ENCODE assay signal across 3 worm cellular contexts in genomic region chrX:1344818-1345217, ce11.
A peak's percentile ranks its signal among the peaks of the same experiment; 100 is the strongest.
TF ChIP-seq lines count a peak whose summit lies in the region.

No protein-coding gene starts in this region.

TF ChIP-seq in whole organism, L1 larva, 84 proteins besides CTCF, POLR2A, EP300 and RAD21 (continued from another document and continues in another):
- peak; percentile 89 for TF ChIP-seq unc-86 (tag; optimal IDR thresholded peaks at IDR 0.05; lab: Kevin White, UChicago)
- peak; percentile 46 for TF ChIP-seq blmp-1 (tag; optimal IDR thresholded peaks at IDR 0.05; lab: Kevin White, UChicago)
- peak; percentile 64 to 91 for TF ChIP-seq lin-35 (GFP tag; optimal IDR thresholded peaks at IDR 0.05; lab: Kevin White, UChicago)
- TF ChIP-seq grh-1 (GFP tag; IDR thresholded peaks at IDR 0.05; lab: Robert Waterston, UW) = peak; percentile 80
- TF ChIP-seq nhr-20 (tag; optimal IDR thresholded peaks at IDR 0.05; lab: Kevin White, UChicago) = peak; percentile 95
- TF ChIP-seq aha-1 (tag; optimal IDR thresholded peaks at IDR 0.05; lab: Kevin White, UChicago) = peak; percentile 49
- no peak for TF ChIP-seq C34B4.2 (tag; optimal IDR thresholded peaks at IDR 0.05; lab: Kevin White, UChicago)
- TF ChIP-seq nhr-11 (tag; optimal IDR thresholded peaks at IDR 0.05; lab: Kevin White, UChicago) = peak; percentile 94
- peak; percentile 8 for TF ChIP-seq unc-62 (GFP tag; optimal IDR thresholded peaks at IDR 0.05; lab: Kevin White, UChicago)
- TF ChIP-seq nhr-19 (GFP tag; conservative IDR thresholded peaks at IDR 0.05; lab: Robert Waterston, UW) = peak; percentile 93
- peak; percentile 77 for TF ChIP-seq C04F5.9 (tag; optimal IDR thresholded peaks at IDR 0.05; lab: Kevin White, UChicago)
- TF ChIP-seq xbp-1 (tag; optimal IDR thresholded peaks at IDR 0.05; lab: Kevin White, UChicago) = peak; percentile 89
- TF ChIP-seq pqm-1 (tag; optimal IDR thresholded peaks at IDR 0.05; lab: Kevin White, UChicago) = peak; percentile 45
- TF ChIP-seq rnt-1 (tag; optimal IDR thresholded peaks at IDR 0.05; lab: Kevin White, UChicago) = peak; percentile 97
- TF ChIP-seq pag-3 (tag; optimal IDR thresholded peaks at IDR 0.05; lab: Kevin White, UChicago; ENCODE audit: borderline replicate concordance, insufficient read depth) = no peak
- TF ChIP-seq alr-1 (tag; optimal IDR thresholded peaks at IDR 0.05; lab: Kevin White, UChicago; ENCODE audit: borderline replicate concordance) = no peak
- peak; percentile 97 for TF ChIP-seq tbx-2 (tag; optimal IDR thresholded peaks at IDR 0.05; lab: Kevin White, UChicago)
- TF ChIP-seq mdl-1 (tag; optimal IDR thresholded peaks at IDR 0.05; lab: Kevin White, UChicago) = peak in 1 of 2 experiments; percentile 90
- TF ChIP-seq nhr-237 (tag; optimal IDR thresholded peaks at IDR 0.05; lab: Kevin White, UChicago) = peak; percentile 95
- TF ChIP-seq hlh-17 (GFP tag; optimal IDR thresholded peaks at IDR 0.05; lab: Kevin White, UChicago; ENCODE audit: borderline replicate concordance) = no peak
- peak; percentile 93 for TF ChIP-seq lin-39 (tag; optimal IDR thresholded peaks at IDR 0.05; lab: Kevin White, UChicago)
- peak; percentile 86 for TF ChIP-seq ces-1 (GFP tag; optimal IDR thresholded peaks at IDR 0.05; lab: Kevin White, UChicago)
- peak; percentile 94 for TF ChIP-seq lin-14 (GFP tag; optimal IDR thresholded peaks at IDR 0.05; lab: Kevin White, UChicago)
- peak; percentile 73 for TF ChIP-seq sup-37 (GFP tag; optimal IDR thresholded peaks at IDR 0.05; lab: Kevin White, UChicago)
- peak; percentile 57 for TF ChIP-seq nhr-12 (tag; optimal IDR thresholded peaks at IDR 0.05; lab: Kevin White, UChicago)
- TF ChIP-seq sptf-1 (tag; optimal IDR thresholded peaks at IDR 0.05; lab: Kevin White, UChicago) = no peak
- TF ChIP-seq ceh-8 (GFP tag; optimal IDR thresholded peaks at IDR 0.05; lab: Kevin White, UChicago) = peak; percentile 97
- TF ChIP-seq hpl-2 (GFP tag; optimal IDR thresholded peaks at IDR 0.05; lab: Kevin White, UChicago) = peak; percentile 99
- peak; percentile 99 for TF ChIP-seq ceh-82 (tag; optimal IDR thresholded peaks at IDR 0.05; lab: Kevin White, UChicago)
- TF ChIP-seq C16A3.4 (tag; optimal IDR thresholded peaks at IDR 0.05; lab: Kevin White, UChicago) = peak; percentile 98
- TF ChIP-seq swsn-7 (tag; optimal IDR thresholded peaks at IDR 0.05; lab: Kevin White, UChicago) = peak; percentile 94
- TF ChIP-seq nhr-90 (tag; optimal IDR thresholded peaks at IDR 0.05; lab: Kevin White, UChicago; ENCODE audit: poor library complexity) = peak; percentile 98
- TF ChIP-seq sox-4 (tag; optimal IDR thresholded peaks at IDR 0.05; lab: Kevin White, UChicago) = peak; percentile 96
- TF ChIP-seq snu-23 (GFP tag; optimal IDR thresholded peaks at IDR 0.05; lab: Kevin White, UChicago) = peak; percentile 99
- no peak for TF ChIP-seq Y116A8C.19 (tag; optimal IDR thresholded peaks at IDR 0.05; lab: Kevin White, UChicago; ENCODE audit: borderline replicate concordance)
- TF ChIP-seq pax-3 (tag; optimal IDR thresholded peaks at IDR 0.05; lab: Kevin White, UChicago) = peak; percentile 90
- TF ChIP-seq fkh-10 (GFP tag; optimal IDR thresholded peaks at IDR 0.05; lab: Kevin White, UChicago) = peak; percentile 99
- peak; percentile 92 for TF ChIP-seq ceh-63 (GFP tag; optimal IDR thresholded peaks at IDR 0.05; lab: Kevin White, UChicago)
- peak; percentile 94 for TF ChIP-seq nhr-71 (tag; optimal IDR thresholded peaks at IDR 0.05; lab: Kevin White, UChicago)
- peak; percentile 24 for TF ChIP-seq ceh-90 (tag; optimal IDR thresholded peaks at IDR 0.05; lab: Kevin White, UChicago)
- TF ChIP-seq lsy-2 (tag; optimal IDR thresholded peaks at IDR 0.05; lab: Kevin White, UChicago) = peak; percentile 89 to 90
- TF ChIP-seq unc-30 (tag; optimal IDR thresholded peaks at IDR 0.05; lab: Kevin White, UChicago) = no peak

TF ChIP-seq in whole organism, L3 larva, 47 proteins besides CTCF, POLR2A, EP300 and RAD21 (continued from another document):
- TF ChIP-seq mdl-1 (tag; optimal IDR thresholded peaks at IDR 0.05; lab: Kevin White, UChicago) (peak; percentile 80), sea-2 (GFP tag; optimal IDR thresholded peaks at IDR 0.05; lab: Kevin White, UChicago) (no peak), nhr-23 (tag; optimal IDR thresholded peaks at IDR 0.05; lab: Kevin White, UChicago) (peak; percentile 97), lsy-12 (tag; optimal IDR thresholded peaks at IDR 0.05; lab: Kevin White, UChicago) (peak; percentile 92), R02D3.7 (tag; optimal IDR thresholded peaks at IDR 0.05; lab: Kevin White, UChicago) (peak; percentile 90), ama-1 (optimal IDR thresholded peaks at IDR 0.05; lab: Kevin White, UChicago) (no peak), fkh-2 (tag; optimal IDR thresholded peaks at IDR 0.05; lab: Kevin White, UChicago) (peak; percentile 59), ZK546.5 (tag; optimal IDR thresholded peaks at IDR 0.05; lab: Kevin White, UChicago) (no peak), nhr-67 (tag; optimal IDR thresholded peaks at IDR 0.05; lab: Kevin White, UChicago) (peak; percentile 43), ceh-9 (tag; optimal IDR thresholded peaks at IDR 0.05; lab: Kevin White, UChicago) (no peak), nhr-237 (tag; optimal IDR thresholded peaks at IDR 0.05; lab: Kevin White, UChicago) (peak; percentile 72), elt-2 (tag; optimal IDR thresholded peaks at IDR 0.05; lab: Kevin White, UChicago) (peak; percentile 78), unc-39 (tag; optimal IDR thresholded peaks at IDR 0.05; lab: Kevin White, UChicago) (peak; percentile 45), elt-1 (tag; optimal IDR thresholded peaks at IDR 0.05; lab: Kevin White, UChicago) (peak; percentile 79), eor-1 (tag; optimal IDR thresholded peaks at IDR 0.05; lab: Kevin White, UChicago) (peak in 1 of 2 experiments; percentile 81), pha-4 (tag; optimal IDR thresholded peaks at IDR 0.05; lab: Kevin White, UChicago) (peak; percentile 97), ceh-28 (tag; optimal IDR thresholded peaks at IDR 0.05; lab: Kevin White, UChicago) (peak; percentile 99), daf-12 (tag; optimal IDR thresholded peaks at IDR 0.05; lab: Kevin White, UChicago) (peak; percentile 69), ztf-11 (tag; optimal IDR thresholded peaks at IDR 0.05; lab: Kevin White, UChicago) (no peak), nhr-28 (tag; optimal IDR thresholded peaks at IDR 0.05; lab: Kevin White, UChicago) (peak; percentile 81), lin-15B (tag; optimal IDR thresholded peaks at IDR 0.05; lab: Kevin White, UChicago) (peak; percentile 38), elt-3 (tag; optimal IDR thresholded peaks at IDR 0.05; lab: Kevin White, UChicago) (peak; percentile 50 to 96 (median 81)), nhr-43 (tag; optimal IDR thresholded peaks at IDR 0.05; lab: Kevin White, UChicago; ENCODE audit: poor library complexity, severe bottlenecking) (peak; percentile 98), lin-39 (tag; optimal IDR thresholded peaks at IDR 0.05; lab: Kevin White, UChicago) (peak; percentile 97), egl-5 (tag; optimal IDR thresholded peaks at IDR 0.05; lab: Kevin White, UChicago) (peak; percentile 83), zag-1 (tag; optimal IDR thresholded peaks at IDR 0.05; lab: Kevin White, UChicago) (peak; percentile 83), skn-1 (tag; optimal IDR thresholded peaks at IDR 0.05; lab: Kevin White, UChicago) (peak; percentile 96), unc-62 (GFP tag; optimal IDR thresholded peaks at IDR 0.05; lab: Kevin White, UChicago) (peak; percentile 87)
TF ChIP-seq in whole organism, L3 larva: peak in this region for 41.

TF ChIP-seq in whole organism, young adult, 124 proteins besides CTCF, POLR2A, EP300 and RAD21 (continued from another document and continues in another):
- TF ChIP-seq F52B5.7 (tag; optimal IDR thresholded peaks at IDR 0.05; lab: Kevin White, UChicago) (no peak), unc-130 (GFP tag; optimal IDR thresholded peaks at IDR 0.05; lab: Kevin White, UChicago) (no peak), tlf-1 (GFP tag; optimal IDR thresholded peaks at IDR 0.05; lab: Kevin White, UChicago) (peak; percentile 97), snpc-1.1 (tag; optimal IDR thresholded peaks at IDR 0.05; lab: Kevin White, UChicago; ENCODE audit: insufficient read depth) (no peak), Y53G8AR.9 (GFP tag; conservative IDR thresholded peaks at IDR 0.05; lab: Robert Waterston, UW) (peak; percentile 93), B0035.1 (tag; optimal IDR thresholded peaks at IDR 0.05; lab: Kevin White, UChicago) (peak; percentile 90), mxl-1 (tag; optimal IDR thresholded peaks at IDR 0.05; lab: Kevin White, UChicago) (no peak), F57A8.1 (GFP tag; optimal IDR thresholded peaks at IDR 0.05; lab: Kevin White, UChicago) (peak; percentile 84), B0019.2 (GFP tag; conservative IDR thresholded peaks at IDR 0.05; lab: Robert Waterston, UW) (no peak), ztf-26 (tag; optimal IDR thresholded peaks at IDR 0.05; lab: Kevin White, UChicago) (peak; percentile 98), ama-1 (optimal IDR thresholded peaks at IDR 0.05; lab: Kevin White, UChicago) (no peak), ama-1 (GFP tag; optimal IDR thresholded peaks at IDR 0.05; lab: Kevin White, UChicago) (no peak), dox-1 (GFP tag; IDR thresholded peaks at IDR 0.05; lab: Robert Waterston, UW) (peak; percentile 98), F55B11.4 (tag; optimal IDR thresholded peaks at IDR 0.05; lab: Kevin White, UChicago; ENCODE audit: borderline replicate concordance, insufficient read depth) (no peak), lin-40 (tag; optimal IDR thresholded peaks at IDR 0.05; lab: Kevin White, UChicago) (peak; percentile 99), Y67H2A.10 (GFP tag; conservative IDR thresholded peaks at IDR 0.05; lab: Robert Waterston, UW) (no peak), F33H1.4 (GFP tag; IDR thresholded peaks at IDR 0.05; lab: Robert Waterston, UW) (no peak), ceh-27 (GFP tag; optimal IDR thresholded peaks at IDR 0.05; lab: Kevin White, UChicago) (peak; percentile 98), gei-17 (GFP tag; optimal IDR thresholded peaks at IDR 0.05; lab: Kevin White, UChicago) (peak; percentile 97), K12H6.12 (tag; optimal IDR thresholded peaks at IDR 0.05; lab: Kevin White, UChicago) (peak; percentile 82), Y56A3A.18 (GFP tag; IDR thresholded peaks at IDR 0.05; lab: Robert Waterston, UW) (peak; percentile 99), mes-4 (tag; optimal IDR thresholded peaks at IDR 0.05; lab: Kevin White, UChicago) (no peak), pbrm-1 (GFP tag; IDR thresholded peaks at IDR 0.05; lab: Robert Waterston, UW) (peak; percentile 86), ceh-79 (tag; optimal IDR thresholded peaks at IDR 0.05; lab: Kevin White, UChicago) (peak; percentile 71), egl-44 (GFP tag; IDR thresholded peaks at IDR 0.05; lab: Robert Waterston, UW) (peak; percentile 84), efl-1 (GFP tag; optimal IDR thresholded peaks at IDR 0.05; lab: Kevin White, UChicago) (no peak), ceh-40 (GFP tag; IDR thresholded peaks at IDR 0.05; lab: Robert Waterston, UW) (no peak), tbp1 (GFP tag; optimal IDR thresholded peaks at IDR 0.05; lab: Kevin White, UChicago) (peak; percentile 77), rec-8 (tag; optimal IDR thresholded peaks at IDR 0.05; lab: Kevin White, UChicago) (peak in 1 of 2 experiments; percentile 45), ccch-3 (GFP tag; optimal IDR thresholded peaks at IDR 0.05; lab: Kevin White, UChicago) (peak; percentile 58), sdz-38 (tag; optimal IDR thresholded peaks at IDR 0.05; lab: Kevin White, UChicago) (peak; percentile 36), F23B12.7 (tag; optimal IDR thresholded peaks at IDR 0.05; lab: Kevin White, UChicago; ENCODE audit: insufficient read depth) (peak; percentile 94), nhr-120 (GFP tag; IDR thresholded peaks at IDR 0.05; lab: Robert Waterston, UW) (0 out of 2 replicates have a peak, but pooled peaks have one; percentile 54), nhr-80 (tag; optimal IDR thresholded peaks at IDR 0.05; lab: Kevin White, UChicago) (peak; percentile 76), madf-8 (GFP tag; conservative IDR thresholded peaks at IDR 0.05; lab: Robert Waterston, UW) (no peak), let-526 (GFP tag; IDR thresholded peaks at IDR 0.05; lab: Robert Waterston, UW) (no peak), xnd-1 (tag; optimal IDR thresholded peaks at IDR 0.05; lab: Kevin White, UChicago) (no peak), nhr-90 (tag; optimal IDR thresholded peaks at IDR 0.05; lab: Kevin White, UChicago) (peak; percentile 74), ztf-3 (GFP tag; optimal IDR thresholded peaks at IDR 0.05; lab: Kevin White, UChicago) (peak; percentile 87), hlh-12 (tag; optimal IDR thresholded peaks at IDR 0.05; lab: Kevin White, UChicago) (no peak), lag-1 (GFP tag; IDR thresholded peaks at IDR 0.05; lab: Robert Waterston, UW) (0 out of 2 replicates have a peak, but pooled peaks have one; percentile 29), Y95B8A.8 (GFP tag; IDR thresholded peaks at IDR 0.05; lab: Robert Waterston, UW) (no peak), bed-2 (GFP tag; IDR thresholded peaks at IDR 0.05; lab: Robert Waterston, UW) (peak; percentile 32; the same call in 1 of the 2 replicates), ZK185.1 (tag; optimal IDR thresholded peaks at IDR 0.05; lab: Kevin White, UChicago; ENCODE audit: poor library complexity, severe bottlenecking) (peak; percentile 98), ztf-22 (GFP tag; optimal IDR thresholded peaks at IDR 0.05; lab: Kevin White, UChicago) (peak; percentile 77), dpff-1 (tag; optimal IDR thresholded peaks at IDR 0.05; lab: Kevin White, UChicago) (peak; percentile 62), hrde-1 (tag; optimal IDR thresholded peaks at IDR 0.05; lab: Kevin White, UChicago; ENCODE audit: borderline replicate concordance) (peak; percentile 53), chd-7 (tag; optimal IDR thresholded peaks at IDR 0.05; lab: Kevin White, UChicago) (no peak), F49E8.2 (tag; optimal IDR thresholded peaks at IDR 0.05; lab: Kevin White, UChicago; ENCODE audit: insufficient read depth) (no peak), pha-4 (tag; optimal IDR thresholded peaks at IDR 0.05; lab: Kevin White, UChicago) (peak; percentile 95), snpc-3.4 (tag; optimal IDR thresholded peaks at IDR 0.05; lab: Kevin White, UChicago) (peak; percentile 44), madf-3 (GFP tag; IDR thresholded peaks at IDR 0.05; lab: Robert Waterston, UW) (no peak), hmg-1.2 (GFP tag; IDR thresholded peaks at IDR 0.05; lab: Robert Waterston, UW) (peak; percentile 81), lin-26 (GFP tag; IDR thresholded peaks at IDR 0.05; lab: Robert Waterston, UW) (no peak; the same call in 1 of the 2 replicates), sea-2 (GFP tag; IDR thresholded peaks at IDR 0.05; lab: Robert Waterston, UW) (no peak), F37B4.10 (GFP tag; IDR thresholded peaks at IDR 0.05; lab: Robert Waterston, UW) (0 out of 2 replicates have a peak, but pooled peaks have one; percentile 8), F22D6.2 (tag; optimal IDR thresholded peaks at IDR 0.05; lab: Kevin White, UChicago) (peak; percentile 91), ceh-58 (GFP tag; IDR thresholded peaks at IDR 0.05; lab: Robert Waterston, UW) (no peak), let-607 (tag; optimal IDR thresholded peaks at IDR 0.05; lab: Kevin White, UChicago) (peak; percentile 43 to 90), aptf-3 (GFP tag; IDR thresholded peaks at IDR 0.05; lab: Robert Waterston, UW) (no peak), zfh-2 (GFP tag; conservative IDR thresholded peaks at IDR 0.05; lab: Robert Waterston, UW) (no peak), Y53F4B.3 (GFP tag; IDR thresholded peaks at IDR 0.05; lab: Robert Waterston, UW) (no peak), nfya-2 (GFP tag; IDR thresholded peaks at IDR 0.05; lab: Robert Waterston, UW) (no peak), attf-3 (GFP tag; conservative IDR thresholded peaks at IDR 0.05; lab: Robert Waterston, UW) (peak; percentile 35; the same call in 1 of the 2 replicates), C06A6.2 (GFP tag; conservative IDR thresholded peaks at IDR 0.05; lab: Robert Waterston, UW) (peak; percentile 92), sptf-2 (GFP tag; optimal IDR thresholded peaks at IDR 0.05; lab: Kevin White, UChicago) (no peak), aptf-2 (GFP tag; conservative IDR thresholded peaks at IDR 0.05; lab: Robert Waterston, UW) (no peak), egrh-3 (GFP tag; IDR thresholded peaks at IDR 0.05; lab: Robert Waterston, UW) (no peak)
